Fruit fly (Drosophila melanogaster): ENCODE data around the gene CG11069.

dm6 chr3R:24908034-24908433, 13.5 kb downstream of the CG11069 start:
- TF ChIP-seq Hr78 (GFP tag; optimal IDR thresholded peaks at IDR 0.05) (no peak), psq (GFP tag; optimal IDR thresholded peaks at IDR 0.05) (no peak), CG32264 (GFP tag; optimal IDR thresholded peaks at IDR 0.05) (no peak), woc (GFP tag; optimal IDR thresholded peaks at IDR 0.05) (no peak), pan (optimal IDR thresholded peaks at IDR 0.05) (no peak)
